Worm (Caenorhabditis elegans): Measurements from ENCODE around the gene rabr-1.

DNA sequence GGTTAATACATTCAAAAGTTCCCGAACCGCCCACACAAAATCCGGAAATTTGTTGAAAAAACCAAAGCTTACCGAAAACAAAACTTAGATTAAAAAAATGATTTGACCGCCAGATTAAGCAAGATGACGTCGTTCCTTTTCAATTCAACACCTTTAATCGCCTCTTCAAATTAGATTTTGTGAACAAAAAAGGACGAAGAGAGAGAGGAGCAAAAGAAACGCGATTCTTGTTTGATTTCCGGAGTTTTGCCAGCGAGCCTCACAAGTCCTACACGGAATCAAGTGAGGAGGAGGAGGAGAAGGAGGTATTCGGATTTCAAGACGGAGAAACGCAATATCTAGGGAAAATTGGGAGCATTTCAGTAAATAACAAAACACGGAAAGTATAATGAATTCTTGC is 38.5 kb upstream of the rabr-1 start:
- TF ChIP-seq pqm-1 (tag; optimal IDR thresholded peaks at IDR 0.05) = no peak
- no peak for TF ChIP-seq saeg-2 (GFP tag; IDR thresholded peaks at IDR 0.05)
- no peak for TF ChIP-seq fos-1 (tag; optimal IDR thresholded peaks at IDR 0.05)
- no peak for TF ChIP-seq dmd-9 (GFP tag; IDR thresholded peaks at IDR 0.05)
- TF ChIP-seq aly-2 (tag; optimal IDR thresholded peaks at IDR 0.05) = no peak
- no peak for TF ChIP-seq unc-39 (tag; optimal IDR thresholded peaks at IDR 0.05)
- TF ChIP-seq mxl-2 (GFP tag; conservative IDR thresholded peaks at IDR 0.05) = no peak
- no peak for TF ChIP-seq tag-97 (GFP tag; IDR thresholded peaks at IDR 0.05)
- no peak for TF ChIP-seq nhr-25 (tag; optimal IDR thresholded peaks at IDR 0.05; ENCODE audit: borderline replicate concordance, insufficient read depth)
- TF ChIP-seq nhr-28 (tag; optimal IDR thresholded peaks at IDR 0.05) = no peak
- no peak for TF ChIP-seq daf-19 (GFP tag; conservative IDR thresholded peaks at IDR 0.05)
- no peak for TF ChIP-seq lin-13 (GFP tag; optimal IDR thresholded peaks at IDR 0.05)
